Fruit fly (Drosophila melanogaster): ENCODE results near the gene tHMG2.

Gene tHMG2

dm6 chr3R:22468829-22469487, 23.8 kb upstream of the tHMG2 start:
- no peak for TF ChIP-seq CG17801 (GFP tag; optimal IDR thresholded peaks at IDR 0.05; ENCODE audit: partially characterized antibody)

- TF ChIP-seq CG17801 (GFP tag; optimal IDR thresholded peaks at IDR 0.05; ENCODE audit: partially characterized antibody) = no peak
These were observed 22.7 kb upstream of the tHMG2 start for dm6 chr3R:22470064-22470463.

- TF ChIP-seq CG17801 (GFP tag; optimal IDR thresholded peaks at IDR 0.05; ENCODE audit: partially characterized antibody) = no peak
These were observed 9.2 kb upstream of the tHMG2 start for dm6 chr3R:22483537-22483936.

dm6 chr3R:22487037-22487492, 5.7 kb upstream of the tHMG2 start, which contains the start of gene Pfdn5:
Pfdn5 (plus strand) TSS chr3R:22487039.
- peak; percentile 17 for TF ChIP-seq CG17801 (GFP tag; optimal IDR thresholded peaks at IDR 0.05; ENCODE audit: partially characterized antibody)

- TF ChIP-seq CG17801 (GFP tag; optimal IDR thresholded peaks at IDR 0.05; ENCODE audit: partially characterized antibody) = no peak
These were observed 3.9 kb upstream of the tHMG2 start, which contains the start of gene CG5376 for dm6 chr3R:22488855-22489254. CG5376 (minus strand) TSS chr3R:22488955.

- TF ChIP-seq CG17801 (GFP tag; optimal IDR thresholded peaks at IDR 0.05; ENCODE audit: partially characterized antibody) = peak; percentile 65
These were observed 1.5 kb upstream of the tHMG2 start, which contains the start of the genes CCT1 and tHMG1 for dm6 chr3R:22491088-22491879. CCT1 (minus strand) TSS chr3R:22491439. tHMG1 (plus strand) TSS chr3R:22491829.

dm6 chr3R:22494523-22495309, 2.0 kb downstream of the tHMG2 start:
- no peak for TF ChIP-seq CG17801 (GFP tag; optimal IDR thresholded peaks at IDR 0.05; ENCODE audit: partially characterized antibody)

- no peak for TF ChIP-seq CG17801 (GFP tag; optimal IDR thresholded peaks at IDR 0.05; ENCODE audit: partially characterized antibody)
These were observed 4.3 kb downstream of the tHMG2 start, which contains the start of gene Octbeta1R for dm6 chr3R:22497025-22497424. Octbeta1R (plus strand) TSS chr3R:22497215.

dm6 chr3R:22503630-22504029, 10.9 kb downstream of the tHMG2 start:
- no peak for TF ChIP-seq CG17801 (GFP tag; optimal IDR thresholded peaks at IDR 0.05; ENCODE audit: partially characterized antibody)

dm6 chr3R:22515384-22515783, 22.6 kb downstream of the tHMG2 start:
- TF ChIP-seq CG17801 (GFP tag; optimal IDR thresholded peaks at IDR 0.05; ENCODE audit: partially characterized antibody) = no peak

dm6 chr3R:22518285-22518684, 25.5 kb downstream of the tHMG2 start:
- no peak for TF ChIP-seq CG17801 (GFP tag; optimal IDR thresholded peaks at IDR 0.05; ENCODE audit: partially characterized antibody)

dm6 chr3R:22518760-22519159, 26.0 kb downstream of the tHMG2 start:
- no peak for TF ChIP-seq CG17801 (GFP tag; optimal IDR thresholded peaks at IDR 0.05; ENCODE audit: partially characterized antibody)

- no peak for TF ChIP-seq CG17801 (GFP tag; optimal IDR thresholded peaks at IDR 0.05; ENCODE audit: partially characterized antibody)
These were observed 27.7 kb downstream of the tHMG2 start for dm6 chr3R:22520481-22520880.

- TF ChIP-seq CG17801 (GFP tag; optimal IDR thresholded peaks at IDR 0.05; ENCODE audit: partially characterized antibody) = no peak
These were observed 29.3 kb downstream of the tHMG2 start for dm6 chr3R:22522042-22522441.

dm6 chr3R:22522859-22523258, 30.1 kb downstream of the tHMG2 start:
- TF ChIP-seq CG17801 (GFP tag; optimal IDR thresholded peaks at IDR 0.05; ENCODE audit: partially characterized antibody) = no peak

Data from ovary, adult (tissue).